Fruit fly (Drosophila melanogaster) Kc167 (cell line): ENCODE results near the gene CG11837.

ENCODE experiments used
- psq ChIP-seq: fragments of >200 bp; optimal IDR thresholded peaks from 2 replicates; lab custom pipeline; 2017; ENCODE audit warnings: missing external identifiers
- ttk ChIP-seq: sonication (Bioruptor generic); optimal IDR thresholded peaks from 2 replicates; lab custom pipeline; 2017; ENCODE audit warnings: missing external identifiers

DNA sequence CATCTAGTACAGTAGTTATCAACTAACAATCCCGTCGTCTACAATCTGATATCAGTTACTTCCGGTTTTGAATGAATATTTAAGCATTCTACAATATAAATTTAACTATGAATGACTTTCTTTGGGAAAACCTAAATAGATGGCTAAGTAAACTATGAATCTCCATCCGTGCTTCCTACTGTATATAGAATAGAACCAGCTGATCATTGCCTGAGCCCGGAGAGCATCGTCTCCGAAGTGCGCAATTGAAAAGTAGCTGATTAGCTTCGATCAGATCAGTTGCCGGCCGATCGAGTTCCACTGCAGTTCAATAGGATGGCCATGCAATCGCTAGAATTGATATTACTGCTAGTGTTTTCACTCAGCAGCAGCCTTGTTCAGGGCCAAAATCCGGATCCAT, 1.5 kb downstream of the CG11837 start, which contains the start of gene CG11841:
- no peak for TF ChIP-seq psq (lab: Kevin White, UChicago)
- TF ChIP-seq ttk: no peak
